Fruit fly (Drosophila melanogaster) whole organism, embryonic: Measurements from ENCODE around the gene CG11307.

Experiments used
- Atf3 ChIP-seq: fragments of 200-800 bp; sonication (Bioruptor generic); optimal IDR thresholded peaks from 3 replicates; lab custom pipeline; 2016; ENCODE audit warnings: missing biosample characterization, missing genetic modification characterization
- Atf6 ChIP-seq: fragments of 200-800 bp; sonication (Bioruptor generic); IDR thresholded peaks from 2 replicates; pipeline ENCODE4 v1.3.6; 2022; ENCODE audit warnings: missing biosample characterization, missing genetic modification characterization
- BEAF-32 ChIP-seq: fragments of 200-800 bp; sonication (Bioruptor generic); optimal IDR thresholded peaks from 3 replicates; lab custom pipeline; 2017; ENCODE audit warnings: missing biosample characterization, missing genetic modification characterization, mild to moderate bottlenecking, moderate library complexity, missing genetic modification reagents
- Bteb2 ChIP-seq: fragments of 200-800 bp; sonication (Bioruptor generic); optimal IDR thresholded peaks from 2 replicates; lab custom pipeline; 2016; ENCODE audit warnings: missing biosample characterization, missing genetic modification characterization
- C15 ChIP-seq: fragments of 200-800 bp; sonication (Bioruptor generic); IDR thresholded peaks from 3 replicates; pipeline ENCODE4 v1.3.6; 2022; ENCODE audit warnings: missing biosample characterization, missing genetic modification characterization
- CG10267 ChIP-seq: fragments of 200-800 bp; sonication (Bioruptor generic); optimal IDR thresholded peaks from 2 replicates; lab custom pipeline; 2018; ENCODE audit warnings: missing biosample characterization, mild to moderate bottlenecking, missing genetic modification characterization, moderate library complexity
- CG11085 ChIP-seq: fragments of 200-800 bp; sonication (Bioruptor generic); IDR thresholded peaks from 2 replicates; pipeline ENCODE4 v1.3.6; 2022; ENCODE audit warnings: missing biosample characterization, missing genetic modification characterization
- CG12391 ChIP-seq: fragments of 200-800 bp; sonication (Bioruptor generic); optimal IDR thresholded peaks from 3 replicates; lab custom pipeline; 2018; ENCODE audit warnings: missing biosample characterization, mild to moderate bottlenecking, missing genetic modification characterization, moderate library complexity
- CG12659 ChIP-seq: fragments of 200-800 bp; sonication (Bioruptor generic); optimal IDR thresholded peaks from 3 replicates; lab custom pipeline; 2017; ENCODE audit warnings: mild to moderate bottlenecking, missing biosample characterization, missing genetic modification reagents, missing genetic modification characterization
- CG13424 ChIP-seq: fragments of 200-800 bp; sonication (Bioruptor generic); optimal IDR thresholded peaks from 2 replicates; lab custom pipeline; 2019; ENCODE audit warnings: missing biosample characterization, mild to moderate bottlenecking, missing genetic modification characterization, moderate library complexity
- CG14014 ChIP-seq: fragments of 200-800 bp; sonication (Bioruptor generic); IDR thresholded peaks from 2 replicates; pipeline ENCODE4 v1.3.6; 2022; ENCODE audit warnings: missing biosample characterization, missing genetic modification characterization
- CG14441 ChIP-seq: fragments of 200-800 bp; sonication (Bioruptor generic); IDR thresholded peaks from 2 replicates; pipeline ENCODE4 v1.3.6; 2022; ENCODE audit warnings: missing biosample characterization, missing genetic modification characterization
- CG15514 ChIP-seq: fragments of 200-800 bp; sonication (Bioruptor generic); optimal IDR thresholded peaks from 3 replicates; lab custom pipeline; 2017; ENCODE audit warnings: missing biosample characterization, missing genetic modification characterization, mild to moderate bottlenecking, moderate library complexity, missing genetic modification reagents
- CG15601 ChIP-seq: fragments of 200-800 bp; sonication (Bioruptor generic); optimal IDR thresholded peaks from 3 replicates; lab custom pipeline; 2019; ENCODE audit warnings: missing biosample characterization, mild to moderate bottlenecking, missing genetic modification characterization, moderate library complexity
- CG15696 ChIP-seq: fragments of 200-800 bp; sonication (Bioruptor generic); optimal IDR thresholded peaks from 2 replicates; lab custom pipeline; 2019; ENCODE audit warnings: missing biosample characterization, mild to moderate bottlenecking, missing genetic modification characterization, moderate library complexity
- CG16779 ChIP-seq: fragments of 200-800 bp; sonication (Bioruptor generic); IDR thresholded peaks from 2 replicates; pipeline ENCODE4 v1.3.6; 2022; ENCODE audit warnings: missing biosample characterization, missing genetic modification characterization
- CG17186 ChIP-seq: fragments of 200-800 bp; sonication (Bioruptor generic); optimal IDR thresholded peaks from 3 replicates; lab custom pipeline; 2017; ENCODE audit warnings: missing biosample characterization, missing genetic modification reagents, missing genetic modification characterization
- CG30020 ChIP-seq: fragments of 200-800 bp; optimal IDR thresholded peaks from 2 replicates; lab custom pipeline; 2019; ENCODE audit warnings: missing biosample characterization, mild to moderate bottlenecking, missing genetic modification characterization, moderate library complexity
- CG31365 ChIP-seq: fragments of 200-800 bp; sonication (Bioruptor generic); optimal IDR thresholded peaks from 2 replicates; lab custom pipeline; 2018; ENCODE audit warnings: missing biosample characterization, mild to moderate bottlenecking, missing genetic modification characterization
- CG3281 ChIP-seq: fragments of 200-800 bp; sonication (Bioruptor generic); optimal IDR thresholded peaks from 3 replicates; lab custom pipeline; 2017; ENCODE audit warnings: missing biosample characterization, mild to moderate bottlenecking, missing genetic modification characterization
- CG4328 ChIP-seq: fragments of 200-800 bp; sonication (Bioruptor generic); optimal IDR thresholded peaks from 3 replicates; lab custom pipeline; 2017; ENCODE audit warnings: missing biosample characterization, missing genetic modification reagents, missing genetic modification characterization
- CG7357 ChIP-seq: fragments of 200-800 bp; sonication (Bioruptor generic); IDR thresholded peaks from 3 replicates; pipeline ENCODE4 v1.3.6; 2022; ENCODE audit warnings: missing biosample characterization, missing genetic modification characterization
- CG8388 ChIP-seq: fragments of 200-800 bp; sonication (Bioruptor generic); optimal IDR thresholded peaks from 2 replicates; lab custom pipeline; 2019; ENCODE audit warnings: missing biosample characterization, mild to moderate bottlenecking, missing genetic modification characterization, moderate library complexity
- Dad ChIP-seq: fragments of 200-800 bp; sonication (Bioruptor generic); optimal IDR thresholded peaks from 3 replicates; lab custom pipeline; 2016; ENCODE audit warnings: missing biosample characterization, missing genetic modification characterization
- Ets65A ChIP-seq: fragments of 200-800 bp; sonication (Bioruptor generic); peaks from one replicate; lab custom pipeline; 2016; ENCODE audit warnings: missing biosample characterization, missing genetic modification characterization
- Fer3 ChIP-seq: fragments of 200-800 bp; sonication (Bioruptor generic); optimal IDR thresholded peaks from 2 replicates; lab custom pipeline; 2018; ENCODE audit warnings: missing biosample characterization, mild to moderate bottlenecking, missing genetic modification characterization, moderate library complexity
- H2.0 ChIP-seq: fragments of 200-800 bp; sonication (Bioruptor generic); IDR thresholded peaks from 2 replicates; pipeline ENCODE4 v1.3.6; 2022; ENCODE audit warnings: missing biosample characterization, missing genetic modification characterization
- MBD-R2 ChIP-seq: fragments of 200-800 bp; sonication (Bioruptor generic); IDR thresholded peaks from 2 replicates; pipeline ENCODE4 v1.3.6; 2022; ENCODE audit warnings: missing biosample characterization, missing genetic modification characterization
- Mad ChIP-seq: fragments of 200-800 bp; sonication (Bioruptor generic); optimal IDR thresholded peaks from 2 replicates; lab custom pipeline; 2016; ENCODE audit warnings: missing biosample characterization, missing genetic modification characterization
- NC2α ChIP-seq: fragments of 200-800 bp; sonication (Bioruptor generic); optimal IDR thresholded peaks from 2 replicates; lab custom pipeline; 2016; ENCODE audit warnings: missing biosample characterization, missing genetic modification characterization
- YL-1 ChIP-seq: fragments of 200-800 bp; sonication (Bioruptor generic); optimal IDR thresholded peaks from 3 replicates; lab custom pipeline; 2017; ENCODE audit warnings: missing biosample characterization, mild to moderate bottlenecking, missing genetic modification characterization
- disco-r ChIP-seq: fragments of 200-800 bp; sonication (Bioruptor generic); optimal IDR thresholded peaks from 2 replicates; lab custom pipeline; 2016; ENCODE audit warnings: missing biosample characterization, missing genetic modification characterization
- dysf ChIP-seq: fragments of 200-800 bp; sonication (Bioruptor generic); IDR thresholded peaks from 3 replicates; pipeline ENCODE4 v1.3.6; 2022; ENCODE audit warnings: missing biosample characterization, missing genetic modification characterization
- ems ChIP-seq: fragments of 200-800 bp; sonication (Bioruptor generic); optimal IDR thresholded peaks from 3 replicates; lab custom pipeline; 2016; ENCODE audit warnings: missing biosample characterization, missing genetic modification characterization
- en ChIP-seq: fragments of 200-800 bp; sonication (Bioruptor generic); optimal IDR thresholded peaks from 2 replicates; lab custom pipeline; 2016; ENCODE audit warnings: missing biosample characterization, missing genetic modification characterization
- fd102C ChIP-seq: fragments of 200-800 bp; sonication (Bioruptor generic); optimal IDR thresholded peaks from 2 replicates; lab custom pipeline; 2018; ENCODE audit warnings: missing biosample characterization, mild to moderate bottlenecking, missing genetic modification characterization, moderate library complexity
- gfzf ChIP-seq: fragments of 200-800 bp; sonication (Bioruptor generic); optimal IDR thresholded peaks from 2 replicates; lab custom pipeline; 2016; ENCODE audit warnings: missing biosample characterization, mild to moderate bottlenecking, missing genetic modification characterization, moderate library complexity
- hkb ChIP-seq, 2 experiments: fragments of 200-800 bp in 1 of 2; fragments of >200 bp in 1 of 2; sonication (Bioruptor generic) in 1 of 2; IDR thresholded peaks in 1 of 2; optimal IDR thresholded peaks in 1 of 2; 2 replicates each; pipeline versions ENCODE4 v1.3.6 to Lab custom; 2017 to 2022; ENCODE audit warnings: missing biosample characterization in 1 of 2, missing genetic modification characterization in 1 of 2
- insv ChIP-seq, 2 experiments: fragments of 200-800 bp; sonication (Bioruptor generic); optimal IDR thresholded peaks; 3 replicates each; lab custom pipeline; 2016 to 2018; ENCODE audit warnings: missing biosample characterization in 2 of 2, missing genetic modification characterization in 2 of 2
- jumu ChIP-seq: fragments of 200-800 bp; sonication (Bioruptor generic); optimal IDR thresholded peaks from 3 replicates; lab custom pipeline; 2016; ENCODE audit warnings: missing biosample characterization, missing genetic modification characterization
- pnt ChIP-seq: fragments of 200-800 bp; sonication (Bioruptor generic); optimal IDR thresholded peaks from 3 replicates; lab custom pipeline; 2016; ENCODE audit warnings: missing biosample characterization, missing genetic modification characterization
- repo ChIP-seq: fragments of 200-800 bp; sonication (Bioruptor generic); optimal IDR thresholded peaks from 2 replicates; lab custom pipeline; 2016; ENCODE audit warnings: missing biosample characterization, missing genetic modification characterization
- salm ChIP-seq: fragments of 200-800 bp; sonication (Bioruptor generic); optimal IDR thresholded peaks from 2 replicates; lab custom pipeline; 2018; ENCODE audit warnings: missing biosample characterization, mild to moderate bottlenecking, missing genetic modification characterization
- shn ChIP-seq: fragments of 200-800 bp; sonication (Bioruptor generic); optimal IDR thresholded peaks from 3 replicates; lab custom pipeline; 2016; ENCODE audit warnings: missing biosample characterization, missing genetic modification characterization
- sob ChIP-seq: fragments of 200-800 bp; sonication (Bioruptor generic); IDR thresholded peaks from 2 replicates; pipeline ENCODE4 v1.3.6; 2022; ENCODE audit warnings: missing biosample characterization, missing genetic modification characterization
- stc ChIP-seq: fragments of 200-800 bp; sonication (Bioruptor generic); IDR thresholded peaks from 2 replicates; pipeline ENCODE4 v1.3.6; 2022; ENCODE audit warnings: missing biosample characterization, missing genetic modification characterization
- tio ChIP-seq: fragments of 200-800 bp; sonication (Bioruptor generic); optimal IDR thresholded peaks from 2 replicates; lab custom pipeline; 2017; ENCODE audit warnings: missing biosample characterization, missing genetic modification characterization, inconsistent platforms
- tll ChIP-seq, 2 experiments: fragments of 200-800 bp in 1 of 2; fragments of >200 bp in 1 of 2; sonication (Bioruptor generic) in 1 of 2; optimal IDR thresholded peaks; 2 replicates each; lab custom pipeline; 2017 to 2019; ENCODE audit warnings: missing biosample characterization in 2 of 2, missing genetic modification characterization in 2 of 2, mild to moderate bottlenecking in 1 of 2, moderate library complexity in 1 of 2
- trem ChIP-seq: fragments of 200-800 bp; optimal IDR thresholded peaks from 3 replicates; lab custom pipeline; 2019; ENCODE audit warnings: missing biosample characterization, mild to moderate bottlenecking, missing genetic modification characterization, moderate library complexity

CG11307 gene

dm6 chr3L:21568848-21569372, 48.5 kb upstream of the CG11307 start, which contains the start of the genes CRIF and SMC5 (continued):
- peak; percentile 73 for TF ChIP-seq Bteb2
- TF ChIP-seq CG12659 (GFP tag; lab: Kevin White, UChicago): peak; percentile 79
- peak; percentile 49 for TF ChIP-seq trem (tag; lab: Kevin White, UChicago)
- TF ChIP-seq CG10267 (tag; lab: Kevin White, UChicago): peak; percentile 64
- TF ChIP-seq jumu (GFP tag; lab: Kevin White, UChicago): peak; percentile 50
- 0 out of 3 replicates have a peak, but pooled peaks have one; percentile 28 for TF ChIP-seq C15 (GFP tag; lab: Robert Waterston, UW)
- no peak for TF ChIP-seq hkb (optimal IDR thresholded peaks at IDR 0.05; lab: Kevin White, UChicago)
- 0 out of 2 replicates have a peak, but pooled peaks have one; percentile 21 for TF ChIP-seq hkb (GFP tag; IDR thresholded peaks at IDR 0.05; lab: Robert Waterston, UW)
- TF ChIP-seq fd102C (GFP tag; lab: Kevin White, UChicago): no peak
- peak; percentile 18 for TF ChIP-seq gfzf (GFP tag; lab: Kevin White, UChicago)
- peak; percentile 62; the same call in 2 of the 3 replicates for TF ChIP-seq CG7357
- peak; percentile 64 for TF ChIP-seq CG3281
- peak; percentile 22; the same call in 1 of the 2 replicates for TF ChIP-seq H2.0 (GFP tag; lab: Robert Waterston, UW)
- TF ChIP-seq ems (GFP tag; lab: Kevin White, UChicago): peak; percentile 30
- TF ChIP-seq CG13424: peak; percentile 74
- peak; percentile 30 for TF ChIP-seq pnt (GFP tag; lab: Kevin White, UChicago)
- peak; percentile 52; the same call in 1 of the 3 replicates for TF ChIP-seq dysf (GFP tag; lab: Robert Waterston, UW)
- TF ChIP-seq Dad (GFP tag; lab: Kevin White, UChicago): peak; percentile 44
- TF ChIP-seq CG12391 (tag; lab: Kevin White, UChicago): peak; percentile 80
- peak; percentile 11 for TF ChIP-seq YL-1
- TF ChIP-seq MBD-R2: peak; percentile 39
- peak in 1 of 2 experiments; percentile 16 for TF ChIP-seq insv (GFP tag; optimal IDR thresholded peaks at IDR 0.05; lab: Kevin White, UChicago)
- TF ChIP-seq NC2α (GFP tag; lab: Kevin White, UChicago): no peak
- TF ChIP-seq tio (GFP tag; lab: Kevin White, UChicago): peak; percentile 58
- no peak for TF ChIP-seq CG31365
- peak; percentile 55 for TF ChIP-seq CG15514 (GFP tag; lab: Kevin White, UChicago)
- TF ChIP-seq Atf3 (GFP tag; lab: Kevin White, UChicago): peak; percentile 40
- TF ChIP-seq shn (GFP tag; lab: Kevin White, UChicago): peak; percentile 62
- peak; percentile 46 for TF ChIP-seq CG17186 (GFP tag; lab: Kevin White, UChicago)
- peak; percentile 46 for TF ChIP-seq Fer3 (tag; lab: Kevin White, UChicago)
- peak; percentile 46 for TF ChIP-seq CG8388 (GFP tag; lab: Kevin White, UChicago)
- peak; percentile 0 for TF ChIP-seq en (GFP tag; lab: Kevin White, UChicago)
- TF ChIP-seq tll (GFP tag; optimal IDR thresholded peaks at IDR 0.05; lab: Kevin White, UChicago): peak in 1 of 2 experiments; percentile 59
- TF ChIP-seq CG4328 (GFP tag; lab: Kevin White, UChicago): peak; percentile 56
- TF ChIP-seq CG15601 (tag; lab: Kevin White, UChicago): peak; percentile 68
- peak; percentile 56 for TF ChIP-seq Mad (GFP tag; lab: Kevin White, UChicago)
- TF ChIP-seq CG11085 (GFP tag; lab: Robert Waterston, UW): no peak
- TF ChIP-seq disco-r (GFP tag; lab: Kevin White, UChicago): peak; percentile 17
- TF ChIP-seq CG15696: peak; percentile 67
- TF ChIP-seq CG16779 (GFP tag; lab: Robert Waterston, UW): no peak
- peak; percentile 52; the same call in 1 of the 2 replicates for TF ChIP-seq CG14014 (GFP tag; lab: Robert Waterston, UW)
- peak; percentile 57 for TF ChIP-seq BEAF-32 (GFP tag; lab: Kevin White, UChicago)
- peak; percentile 11 for TF ChIP-seq repo (GFP tag; lab: Kevin White, UChicago)
- no peak for TF ChIP-seq salm
- peak; percentile 26; the same call in 1 of the 2 replicates for TF ChIP-seq stc
- TF ChIP-seq Atf6 (GFP tag; lab: Robert Waterston, UW): peak; percentile 20; the same call in 1 of the 2 replicates
- TF ChIP-seq CG30020 (tag; lab: Kevin White, UChicago): peak; percentile 95
- TF ChIP-seq sob (GFP tag; lab: Robert Waterston, UW): 0 out of 2 replicates have a peak, but pooled peaks have one; percentile 47
- peak; percentile 48; the same call in 1 of the 2 replicates for TF ChIP-seq CG14441 (GFP tag; lab: Robert Waterston, UW)
- no peak for TF ChIP-seq Ets65A (GFP tag; lab: Kevin White, UChicago)
